Fruit fly (Drosophila melanogaster) whole organism, wandering third instar larva: ENCODE data around the gene CG5478.

Experiments used
- Abd-B ChIP-seq: fragments of >200 bp; optimal IDR thresholded peaks from 2 replicates; lab custom pipeline; 2017; ENCODE audit warnings: missing biosample characterization, missing genetic modification characterization
- CrebA ChIP-seq: fragments of 200-800 bp; sonication (Bioruptor generic); optimal IDR thresholded peaks from 2 replicates; lab custom pipeline; 2016; ENCODE audit warnings: missing biosample characterization, mild to moderate bottlenecking, missing genetic modification characterization, borderline replicate concordance
- Dfd ChIP-seq: fragments of >200 bp; optimal IDR thresholded peaks from 2 replicates; lab custom pipeline; 2017; ENCODE audit warnings: missing biosample characterization, missing genetic modification characterization
- Hr78 ChIP-seq: fragments of >200 bp; optimal IDR thresholded peaks from 2 replicates; lab custom pipeline; 2017; ENCODE audit warnings: missing biosample characterization, missing genetic modification characterization
- Myc ChIP-seq: fragments of >200 bp; optimal IDR thresholded peaks from 2 replicates; lab custom pipeline; 2017
- br ChIP-seq: fragments of 200-800 bp; sonication (Bioruptor generic); optimal IDR thresholded peaks from 2 replicates; lab custom pipeline; 2016; ENCODE audit warnings: missing biosample characterization, missing genetic modification characterization
- dsf ChIP-seq: sonication (Bioruptor generic); optimal IDR thresholded peaks from 2 replicates; lab custom pipeline; 2016; ENCODE audit warnings: missing biosample characterization, missing genetic modification characterization, borderline replicate concordance
- fru ChIP-seq: fragments of 200-800 bp; sonication (Bioruptor generic); optimal IDR thresholded peaks from 3 replicates; lab custom pipeline; 2016; ENCODE audit warnings: missing biosample characterization, mild to moderate bottlenecking, missing genetic modification characterization
- h ChIP-seq: fragments of 200-800 bp; sonication (Bioruptor generic); optimal IDR thresholded peaks from 3 replicates; lab custom pipeline; 2016; ENCODE audit warnings: missing biosample characterization, mild to moderate bottlenecking, missing genetic modification characterization
- jim ChIP-seq: fragments of 175-275, 200-325 bp; sonication (Bioruptor generic); optimal IDR thresholded peaks from 2 replicates; lab custom pipeline; 2016; ENCODE audit warnings: missing biosample characterization, mild to moderate bottlenecking, missing genetic modification characterization
- psq ChIP-seq: fragments of 200-800 bp; sonication (Bioruptor generic); optimal IDR thresholded peaks from 3 replicates; lab custom pipeline; 2017; ENCODE audit warnings: missing biosample characterization, mild to moderate bottlenecking, missing genetic modification characterization, moderate library complexity

DNA sequence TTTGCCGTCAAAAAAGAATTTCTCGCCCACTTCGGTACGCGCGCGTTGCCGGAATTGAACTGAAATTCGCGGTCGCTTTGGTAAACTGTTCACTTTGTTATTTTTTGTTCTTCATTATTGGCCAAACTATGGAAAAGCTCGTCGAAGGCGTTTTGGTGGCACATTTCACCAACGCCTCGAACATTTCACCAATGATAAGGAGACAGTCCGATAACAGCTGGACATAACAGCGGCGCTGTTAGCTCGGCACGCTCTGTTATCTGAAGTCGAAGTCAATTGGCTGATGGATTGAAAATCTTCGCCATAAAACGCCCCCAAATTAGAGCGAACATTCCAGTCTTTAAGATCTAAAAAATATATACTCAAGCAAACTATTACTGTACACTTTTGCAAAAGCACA, 37.6 kb downstream of the CG5478 start, which contains the start of gene CG14877:
- TF ChIP-seq psq (GFP tag; lab: Kevin White, UChicago) (no peak), Hr78 (GFP tag; lab: Kevin White, UChicago) (no peak), Dfd (GFP tag; lab: Kevin White, UChicago) (no peak), Myc (lab: Kevin White, UChicago) (no peak), dsf (no peak), fru (GFP tag; lab: Kevin White, UChicago) (no peak), CrebA (no peak), h (no peak), br (GFP tag; lab: Kevin White, UChicago) (no peak), jim (GFP tag; lab: Kevin White, UChicago) (no peak), Abd-B (no peak)
